Fruit fly (Drosophila melanogaster) whole organism, embryonic: ENCODE measurements around the gene Mettl5.

ENCODE experiments used
- Aef1 ChIP-seq: fragments of 200-800 bp; sonication (Bioruptor generic); IDR thresholded peaks from 3 replicates; pipeline ENCODE4 v1.3.6; 2022; ENCODE audit warnings: missing biosample characterization, missing genetic modification characterization
- Antp ChIP-seq: fragments of 200-800 bp; sonication (Bioruptor generic); optimal IDR thresholded peaks from 3 replicates; lab custom pipeline; 2016; ENCODE audit warnings: missing biosample characterization, missing genetic modification characterization
- B-H2 ChIP-seq: fragments of 200-800 bp; sonication (Bioruptor generic); optimal IDR thresholded peaks from 2 replicates; lab custom pipeline; 2018; ENCODE audit warnings: missing biosample characterization, mild to moderate bottlenecking, missing genetic modification characterization
- Bdp1 ChIP-seq: fragments of 200-800 bp; sonication (Bioruptor generic); optimal IDR thresholded peaks from 3 replicates; lab custom pipeline; 2016; ENCODE audit warnings: missing biosample characterization, missing genetic modification characterization
- CG10147 ChIP-seq: fragments of 200-800 bp; sonication (Bioruptor generic); optimal IDR thresholded peaks from 2 replicates; lab custom pipeline; 2019; ENCODE audit warnings: missing biosample characterization, mild to moderate bottlenecking, missing genetic modification characterization, moderate library complexity
- CG11695 ChIP-seq: fragments of 200-800 bp; sonication (Bioruptor generic); IDR thresholded peaks from 3 replicates; pipeline ENCODE4 v1.3.6; 2022; ENCODE audit warnings: missing biosample characterization, missing genetic modification characterization
- CG12219 ChIP-seq: fragments of 200-800 bp; sonication (Bioruptor generic); optimal IDR thresholded peaks from 3 replicates; lab custom pipeline; 2018; ENCODE audit warnings: missing biosample characterization, mild to moderate bottlenecking, missing genetic modification characterization
- CG12769 ChIP-seq: fragments of 200-800 bp; sonication (Bioruptor generic); optimal IDR thresholded peaks from 2 replicates; lab custom pipeline; 2019; ENCODE audit warnings: missing biosample characterization, mild to moderate bottlenecking, missing genetic modification characterization, moderate library complexity
- CG12942 ChIP-seq: fragments of 200-800 bp; sonication (Bioruptor generic); optimal IDR thresholded peaks from 3 replicates; lab custom pipeline; 2016; ENCODE audit warnings: missing biosample characterization, missing genetic modification characterization
- CG13296 ChIP-seq: fragments of 200-800 bp; sonication (Bioruptor generic); optimal IDR thresholded peaks from 3 replicates; lab custom pipeline; 2018; ENCODE audit warnings: missing biosample characterization, mild to moderate bottlenecking, missing genetic modification characterization
- CG14667 ChIP-seq: fragments of 200-800 bp; sonication (Bioruptor generic); IDR thresholded peaks from 2 replicates; pipeline ENCODE4 v1.3.6; 2022; ENCODE audit warnings: missing biosample characterization, missing genetic modification characterization
- CG18619 ChIP-seq: fragments of 200-800 bp; sonication (Bioruptor generic); optimal IDR thresholded peaks from 3 replicates; lab custom pipeline; 2017; ENCODE audit warnings: missing biosample characterization, mild to moderate bottlenecking, missing genetic modification characterization
- CG2120 ChIP-seq: fragments of 200-800 bp; sonication (Bioruptor generic); optimal IDR thresholded peaks from 3 replicates; lab custom pipeline; 2016; ENCODE audit warnings: missing biosample characterization, missing genetic modification characterization
- CG30020 ChIP-seq: fragments of 200-800 bp; optimal IDR thresholded peaks from 2 replicates; lab custom pipeline; 2019; ENCODE audit warnings: missing biosample characterization, mild to moderate bottlenecking, missing genetic modification characterization, moderate library complexity
- CG31224 ChIP-seq: fragments of 200-800 bp; sonication (Bioruptor generic); IDR thresholded peaks from 2 replicates; pipeline ENCODE4 v1.3.6; 2022; ENCODE audit warnings: missing biosample characterization, missing genetic modification characterization
- CG3838 ChIP-seq: fragments of 200-800 bp; sonication (Bioruptor generic); optimal IDR thresholded peaks from 3 replicates; lab custom pipeline; 2016; ENCODE audit warnings: missing biosample characterization, missing genetic modification characterization
- CG4730 ChIP-seq: fragments of 200-800 bp; sonication (Bioruptor generic); IDR thresholded peaks from 2 replicates; pipeline ENCODE4 v1.3.6; 2022; ENCODE audit warnings: missing biosample characterization, missing genetic modification characterization
- CG6175 ChIP-seq: fragments of 200-800 bp; sonication (Bioruptor generic); IDR thresholded peaks from 3 replicates; pipeline ENCODE4 v1.3.6; 2022; ENCODE audit warnings: missing biosample characterization, missing genetic modification characterization
- CG6254 ChIP-seq: fragments of 200-800 bp; sonication (Bioruptor generic); optimal IDR thresholded peaks from 3 replicates; lab custom pipeline; 2017; ENCODE audit warnings: mild to moderate bottlenecking, missing biosample characterization, missing genetic modification reagents, missing genetic modification characterization
- CG6654 ChIP-seq: fragments of 200-800 bp; sonication (Bioruptor generic); optimal IDR thresholded peaks from 2 replicates; lab custom pipeline; 2017; ENCODE audit warnings: missing biosample characterization, mild to moderate bottlenecking, missing genetic modification characterization
- CG7372 ChIP-seq: fragments of 200-800 bp; sonication (Bioruptor generic); IDR thresholded peaks from 2 replicates; pipeline ENCODE4 v1.3.6; 2022; ENCODE audit warnings: missing biosample characterization, missing genetic modification characterization
- CG8290 ChIP-seq, 3 experiments: fragments of 200-800 bp; sonication (Bioruptor generic); optimal IDR thresholded peaks; 2 replicates each; lab custom pipeline; 2016 to 2019; ENCODE audit warnings: missing biosample characterization in 3 of 3, missing genetic modification characterization in 3 of 3, mild to moderate bottlenecking in 2 of 3, moderate library complexity in 1 of 3
- CG8388 ChIP-seq: fragments of 200-800 bp; sonication (Bioruptor generic); optimal IDR thresholded peaks from 2 replicates; lab custom pipeline; 2019; ENCODE audit warnings: missing biosample characterization, mild to moderate bottlenecking, missing genetic modification characterization, moderate library complexity
- CG9215 ChIP-seq: fragments of 200-800 bp; sonication (Bioruptor generic); IDR thresholded peaks from 2 replicates; pipeline ENCODE4 v1.3.6; 2022; ENCODE audit warnings: missing biosample characterization, missing genetic modification characterization
- CG9876 ChIP-seq: fragments of 200-800 bp; sonication (Bioruptor generic); optimal IDR thresholded peaks from 2 replicates; lab custom pipeline; 2016; ENCODE audit warnings: missing biosample characterization, missing genetic modification characterization
- CoRest ChIP-seq: fragments of 200-800 bp; sonication (Bioruptor generic); optimal IDR thresholded peaks from 3 replicates; lab custom pipeline; 2018; ENCODE audit warnings: missing biosample characterization, mild to moderate bottlenecking, missing genetic modification characterization, moderate library complexity
- GATAe ChIP-seq: fragments of 200-800 bp; sonication (Bioruptor generic); conservative IDR thresholded peaks from 2 replicates; pipeline ENCODE4 v1.3.6; 2022; ENCODE audit warnings: missing biosample characterization, missing genetic modification characterization
- Hr51 ChIP-seq, 2 experiments: fragments of 200-800 bp; sonication (Bioruptor generic); optimal IDR thresholded peaks; 2 replicates in 1 of 2; 3 replicates in 1 of 2; lab custom pipeline; 2016 to 2018; ENCODE audit warnings: missing biosample characterization in 2 of 2, missing genetic modification characterization in 2 of 2, mild to moderate bottlenecking in 1 of 2, moderate library complexity in 1 of 2
- Meics ChIP-seq: fragments of 200-800 bp; sonication (Bioruptor generic); optimal IDR thresholded peaks from 2 replicates; lab custom pipeline; 2017; ENCODE audit warnings: missing biosample characterization, mild to moderate bottlenecking, missing genetic modification characterization
- NK7.1 ChIP-seq: fragments of 200-800 bp; sonication (Bioruptor generic); optimal IDR thresholded peaks from 3 replicates; lab custom pipeline; 2016; ENCODE audit warnings: missing biosample characterization, missing genetic modification characterization
- NfI ChIP-seq: fragments of 200-800 bp; sonication (Bioruptor generic); optimal IDR thresholded peaks from 3 replicates; lab custom pipeline; 2018; ENCODE audit warnings: missing biosample characterization, mild to moderate bottlenecking, missing genetic modification characterization, moderate library complexity
- Oli ChIP-seq: fragments of 200-800 bp; sonication (Bioruptor generic); optimal IDR thresholded peaks from 2 replicates; lab custom pipeline; 2018; ENCODE audit warnings: missing biosample characterization, mild to moderate bottlenecking, missing genetic modification characterization, moderate library complexity
- Ravus ChIP-seq: fragments of 200-800 bp; sonication (Bioruptor generic); IDR thresholded peaks from 2 replicates; pipeline ENCODE4 v1.3.6; 2022; ENCODE audit warnings: missing biosample characterization, missing genetic modification characterization
- Rfx ChIP-seq: fragments of 200-800 bp; sonication (Bioruptor generic); IDR thresholded peaks from 2 replicates; pipeline ENCODE4 v1.3.6; 2022; ENCODE audit warnings: missing biosample characterization, missing genetic modification characterization
- croc ChIP-seq: fragments of 200-800 bp; sonication (Bioruptor generic); conservative IDR thresholded peaks from 3 replicates; pipeline ENCODE4 v1.3.6; 2022; ENCODE audit warnings: missing biosample characterization, missing genetic modification characterization
- emc ChIP-seq: fragments of 200-800 bp; sonication (Bioruptor generic); optimal IDR thresholded peaks from 2 replicates; lab custom pipeline; 2016; ENCODE audit warnings: missing biosample characterization, missing genetic modification characterization
- fd64A ChIP-seq: fragments of 200-800 bp; sonication (Bioruptor generic); optimal IDR thresholded peaks from 3 replicates; lab custom pipeline; 2018; ENCODE audit warnings: missing biosample characterization, mild to moderate bottlenecking, missing genetic modification characterization
- ftz-f1 ChIP-seq: fragments of 200-800 bp; sonication (Bioruptor generic); optimal IDR thresholded peaks from 2 replicates; lab custom pipeline; 2016; ENCODE audit warnings: missing biosample characterization, missing genetic modification characterization
- fu2 ChIP-seq: fragments of 200-800 bp; sonication (Bioruptor generic); optimal IDR thresholded peaks from 2 replicates; lab custom pipeline; 2016; ENCODE audit warnings: missing biosample characterization, missing genetic modification characterization
- ind ChIP-seq: fragments of 200-800 bp; sonication (Bioruptor generic); optimal IDR thresholded peaks from 3 replicates; lab custom pipeline; 2016; ENCODE audit warnings: missing biosample characterization, missing genetic modification characterization
- kah ChIP-seq: fragments of 200-800 bp; sonication (Bioruptor generic); optimal IDR thresholded peaks from 2 replicates; lab custom pipeline; 2018; ENCODE audit warnings: missing biosample characterization, mild to moderate bottlenecking, missing genetic modification characterization
- p53 ChIP-seq: fragments of 200-800 bp; sonication (Bioruptor generic); optimal IDR thresholded peaks from 2 replicates; lab custom pipeline; 2016; ENCODE audit warnings: missing biosample characterization, missing genetic modification characterization
- pzg ChIP-seq: fragments of 200-800 bp; sonication (Bioruptor generic); optimal IDR thresholded peaks from 3 replicates; lab custom pipeline; 2018; ENCODE audit warnings: missing biosample characterization, mild to moderate bottlenecking, missing genetic modification characterization, moderate library complexity
- ro ChIP-seq: fragments of 200-800 bp; sonication (Bioruptor generic); IDR thresholded peaks from 2 replicates; pipeline ENCODE4 v1.3.6; 2022; ENCODE audit warnings: missing biosample characterization, missing genetic modification characterization
- sens ChIP-seq: fragments of 200-800 bp; sonication (Bioruptor generic); peaks from one replicate; lab custom pipeline; 2016; ENCODE audit warnings: missing biosample characterization, missing genetic modification characterization
- seq ChIP-seq: fragments of 200-800 bp; sonication (Bioruptor generic); IDR thresholded peaks from 2 replicates; pipeline ENCODE4 v1.3.6; 2022; ENCODE audit warnings: missing biosample characterization, missing genetic modification characterization
- shn ChIP-seq: fragments of 200-800 bp; sonication (Bioruptor generic); optimal IDR thresholded peaks from 3 replicates; lab custom pipeline; 2016; ENCODE audit warnings: missing biosample characterization, missing genetic modification characterization
- slou ChIP-seq: fragments of 200-800 bp; sonication (Bioruptor generic); optimal IDR thresholded peaks from 3 replicates; lab custom pipeline; 2016; ENCODE audit warnings: missing biosample characterization, missing genetic modification characterization
- so ChIP-seq: fragments of 200-800 bp; sonication (Bioruptor generic); IDR thresholded peaks from 3 replicates; pipeline ENCODE4 v1.3.6; 2022; ENCODE audit warnings: missing biosample characterization, missing genetic modification characterization
- trem ChIP-seq: fragments of 200-800 bp; optimal IDR thresholded peaks from 3 replicates; lab custom pipeline; 2019; ENCODE audit warnings: missing biosample characterization, mild to moderate bottlenecking, missing genetic modification characterization, moderate library complexity
- zf30C ChIP-seq: fragments of 200-800 bp; sonication (Bioruptor generic); optimal IDR thresholded peaks from 3 replicates; lab custom pipeline; 2018; ENCODE audit warnings: missing biosample characterization, mild to moderate bottlenecking, missing genetic modification characterization

Mettl5 gene

dm6 chr3L:19264141-19264487 is 548 bp downstream of the Mettl5 start, which contains the start of gene Max (continued):
- TF ChIP-seq p53 (no peak), CG12769 (tag; lab: Kevin White, UChicago) (peak; percentile 84), CG30020 (peak; percentile 76), shn (GFP tag; lab: Kevin White, UChicago) (no peak), so (GFP tag; lab: Robert Waterston, UW) (0 out of 3 replicates have a peak, but pooled peaks have one; percentile 30), CG11695 (GFP tag; lab: Robert Waterston, UW) (peak; percentile 58; the same call in 1 of the 3 replicates), croc (GFP tag; lab: Robert Waterston, UW) (no peak), CG6175 (GFP tag; lab: Robert Waterston, UW) (no peak; the same call in 2 of the 3 replicates), CG18619 (no peak), Ravus (GFP tag; lab: Robert Waterston, UW) (peak; percentile 22; the same call in 1 of the 2 replicates), CG8290 (GFP tag; optimal IDR thresholded peaks at IDR 0.05; lab: Kevin White, UChicago) (no peak), CG8290 (tag; optimal IDR thresholded peaks at IDR 0.05; lab: Kevin White, UChicago) (no peak), B-H2 (GFP tag; lab: Kevin White, UChicago) (peak; percentile 82), slou (GFP tag; lab: Kevin White, UChicago) (peak; percentile 24), ftz-f1 (GFP tag; lab: Kevin White, UChicago) (peak; percentile 12), NK7.1 (GFP tag; lab: Kevin White, UChicago) (no peak), Rfx (GFP tag; lab: Robert Waterston, UW) (peak; percentile 82), CG9215 (GFP tag; lab: Robert Waterston, UW) (peak; percentile 34), Bdp1 (GFP tag; lab: Kevin White, UChicago) (peak; percentile 24), emc (no peak), Meics (GFP tag; lab: Kevin White, UChicago) (peak; percentile 71), CG4730 (GFP tag; lab: Robert Waterston, UW) (0 out of 2 replicates have a peak, but pooled peaks have one; percentile 21), pzg (peak; percentile 77), zf30C (GFP tag; lab: Kevin White, UChicago) (no peak), Aef1 (GFP tag; lab: Robert Waterston, UW) (peak; percentile 67), CG8388 (GFP tag; lab: Kevin White, UChicago) (peak; percentile 58), CG2120 (GFP tag; lab: Kevin White, UChicago) (peak; percentile 66), CG12942 (GFP tag; lab: Kevin White, UChicago) (peak; percentile 47), seq (GFP tag; lab: Robert Waterston, UW) (peak; percentile 57; the same call in 1 of the 2 replicates), CG7372 (GFP tag; lab: Robert Waterston, UW) (peak; percentile 42; the same call in 1 of the 2 replicates), fu2 (no peak), Oli (tag; lab: Kevin White, UChicago) (peak; percentile 47), CG12219 (GFP tag; lab: Kevin White, UChicago) (peak; percentile 44), fd64A (GFP tag; lab: Kevin White, UChicago) (no peak), CG3838 (GFP tag; lab: Kevin White, UChicago) (peak; percentile 7), CoRest (tag; lab: Kevin White, UChicago) (peak; percentile 83), trem (tag; lab: Kevin White, UChicago) (peak; percentile 90), CG9876 (GFP tag; lab: Kevin White, UChicago) (no peak), ind (GFP tag; lab: Kevin White, UChicago) (peak; percentile 63), kah (peak; percentile 30), Antp (GFP tag; lab: Kevin White, UChicago) (no peak), CG13296 (GFP tag; lab: Kevin White, UChicago) (peak; percentile 73), GATAe (GFP tag; lab: Robert Waterston, UW) (no peak), sens (GFP tag; lab: Kevin White, UChicago) (peak; percentile 63), NfI (GFP tag; lab: Kevin White, UChicago) (peak; percentile 79), CG31224 (GFP tag; lab: Robert Waterston, UW) (peak; percentile 47; the same call in 1 of the 2 replicates), CG6654 (GFP tag; lab: Kevin White, UChicago) (peak; percentile 26), CG14667 (peak; percentile 58), ro (GFP tag; lab: Robert Waterston, UW) (no peak), CG10147 (GFP tag; lab: Kevin White, UChicago) (no peak), CG6254 (no peak), Hr51 (GFP tag; optimal IDR thresholded peaks at IDR 0.05; lab: Kevin White, UChicago) (peak in 1 of 2 experiments; percentile 82)
